Fruit fly (Drosophila melanogaster) whole organism, larva: ENCODE results near the gene Epp.
A peak's percentile ranks its signal among the peaks of the same experiment; 100 is the strongest.

ENCODE experiments used
- noc ChIP-seq: fragments of 200-800 bp; sonication (Bioruptor generic); optimal IDR thresholded peaks from 3 replicates; lab custom pipeline; 2019; ENCODE audit warnings: missing biosample characterization, mild to moderate bottlenecking, missing genetic modification characterization, moderate library complexity

Epp gene

dm6 chr3R:23992823-23993797 lies at the start of gene Epp, which contains the start of gene Rab7:
TSS of gene Epp (minus strand) at chr3R:23992916.
TSS of gene Rab7 (plus strand) at chr3R:23993008.
- TF ChIP-seq noc (tag; lab: Kevin White, UChicago) = peak; percentile 20

dm6 chr3R:24038736-24039556 lies 46.2 kb upstream of the Epp start, which contains the start of gene Miro:
TSS of gene Miro (minus strand) at chr3R:24038847.
- no peak for TF ChIP-seq noc (tag; lab: Kevin White, UChicago)

dm6 chr3R:24037538-24038265 lies 45.0 kb upstream of the Epp start, which contains the start of gene spas:
TSS of gene spas (plus strand) at chr3R:24038215.
- TF ChIP-seq noc (tag; lab: Kevin White, UChicago) = peak; percentile 10

- TF ChIP-seq noc (tag; lab: Kevin White, UChicago) = no peak
Observed at dm6 chr3R:24031825-24032523, 39.3 kb upstream of the Epp start, which contains the start of the genes KrT95D and Mettl3. TSS of gene KrT95D (minus strand) at chr3R:24031827. TSS of gene Mettl3 (plus strand) at chr3R:24032157.

- peak; percentile 14 for TF ChIP-seq noc (tag; lab: Kevin White, UChicago)
Observed at dm6 chr3R:24031019-24031824, 38.5 kb upstream of the Epp start.

- TF ChIP-seq noc (tag; lab: Kevin White, UChicago) = no peak
Observed at dm6 chr3R:24027222-24027621, 34.5 kb upstream of the Epp start.

- TF ChIP-seq noc (tag; lab: Kevin White, UChicago) = no peak
Observed at dm6 chr3R:24026503-24026902, 33.8 kb upstream of the Epp start.

dm6 chr3R:24025715-24026467 lies 33.2 kb upstream of the Epp start:
- TF ChIP-seq noc (tag; lab: Kevin White, UChicago) = no peak

dm6 chr3R:24024688-24025087 lies 32.0 kb upstream of the Epp start:
- no peak for TF ChIP-seq noc (tag; lab: Kevin White, UChicago)

dm6 chr3R:24024123-24024522 lies 31.4 kb upstream of the Epp start:
- TF ChIP-seq noc (tag; lab: Kevin White, UChicago) = no peak

dm6 chr3R:24021895-24022294 lies 29.2 kb upstream of the Epp start:
- no peak for TF ChIP-seq noc (tag; lab: Kevin White, UChicago)

- TF ChIP-seq noc (tag; lab: Kevin White, UChicago) = no peak
Observed at dm6 chr3R:24017648-24018047, 24.9 kb upstream of the Epp start.
